Fruit fly (Drosophila melanogaster): ENCODE measurements around the gene sloth1.

Gene sloth1

dm6 chrX:6988632-6989338 lies 22.4 kb upstream of the sloth1 start:
- TF ChIP-seq CG8301 (tag; optimal IDR thresholded peaks at IDR 0.05) (no peak), CG17806 (tag; optimal IDR thresholded peaks at IDR 0.05) (no peak), D1 (tag; optimal IDR thresholded peaks at IDR 0.05) (no peak), fd96Ca (GFP tag; IDR thresholded peaks at IDR 0.05) (no peak), CG12605 (GFP tag; IDR thresholded peaks at IDR 0.05) (no peak), CG10348 (GFP tag; IDR thresholded peaks at IDR 0.05) (no peak), CG14655 (GFP tag; optimal IDR thresholded peaks at IDR 0.05) (no peak), CG32121 (GFP tag; IDR thresholded peaks at IDR 0.05) (no peak)

dm6 chrX:6990105-6990504 lies 21.1 kb upstream of the sloth1 start:
- TF ChIP-seq CG8301 (tag; optimal IDR thresholded peaks at IDR 0.05), result peak; percentile 22
- no peak for TF ChIP-seq Pif1B (GFP tag; optimal IDR thresholded peaks at IDR 0.05)
- peak; percentile 38 for TF ChIP-seq CG14655 (GFP tag; optimal IDR thresholded peaks at IDR 0.05)
- TF ChIP-seq Pif1A (GFP tag; optimal IDR thresholded peaks at IDR 0.05), result no peak
- TF ChIP-seq fd96Ca (GFP tag; IDR thresholded peaks at IDR 0.05), result no peak
- peak; percentile 20 for TF ChIP-seq Snoo (tag; optimal IDR thresholded peaks at IDR 0.05)
- no peak for TF ChIP-seq rn (GFP tag; IDR thresholded peaks at IDR 0.05)

dm6 chrX:6991286-6991685 lies 19.9 kb upstream of the sloth1 start, which contains the start of gene ogre:
TSS of gene ogre (minus strand) at chrX:6991318.
- no peak for TF ChIP-seq CG15710 (tag; optimal IDR thresholded peaks at IDR 0.05)
- peak; percentile 29 for TF ChIP-seq Snoo (tag; optimal IDR thresholded peaks at IDR 0.05)
- no peak for TF ChIP-seq CG13204 (GFP tag; optimal IDR thresholded peaks at IDR 0.05)
- peak; percentile 46 for TF ChIP-seq EcR (GFP tag; optimal IDR thresholded peaks at IDR 0.05)
- no peak for TF ChIP-seq CG14655 (GFP tag; optimal IDR thresholded peaks at IDR 0.05)
- TF ChIP-seq CG4496 (GFP tag; IDR thresholded peaks at IDR 0.05), result peak; percentile 39; the same call in 1 of the 3 replicates

- TF ChIP-seq Pif1B (GFP tag; optimal IDR thresholded peaks at IDR 0.05), result no peak
- TF ChIP-seq fd96Ca (GFP tag; IDR thresholded peaks at IDR 0.05), result no peak
- no peak for TF ChIP-seq CG10348 (GFP tag; IDR thresholded peaks at IDR 0.05)
- TF ChIP-seq CG8159 (tag; optimal IDR thresholded peaks at IDR 0.05), result no peak
- no peak for TF ChIP-seq gl (tag; optimal IDR thresholded peaks at IDR 0.05)
- TF ChIP-seq EcR (GFP tag; optimal IDR thresholded peaks at IDR 0.05), result no peak
- no peak for TF ChIP-seq CG14655 (GFP tag; optimal IDR thresholded peaks at IDR 0.05)
- no peak for TF ChIP-seq CG17806 (tag; optimal IDR thresholded peaks at IDR 0.05)
- TF ChIP-seq Pif1A (GFP tag; optimal IDR thresholded peaks at IDR 0.05), result no peak
- no peak for TF ChIP-seq CG9948 (tag; optimal IDR thresholded peaks at IDR 0.05)
- TF ChIP-seq CG32121 (GFP tag; IDR thresholded peaks at IDR 0.05), result no peak
- no peak for TF ChIP-seq CG4496 (GFP tag; IDR thresholded peaks at IDR 0.05)
- no peak for TF ChIP-seq D1 (tag; optimal IDR thresholded peaks at IDR 0.05)
- TF ChIP-seq CG34367 (tag; optimal IDR thresholded peaks at IDR 0.05), result no peak
- no peak for TF ChIP-seq Snoo (tag; optimal IDR thresholded peaks at IDR 0.05)
- no peak for TF ChIP-seq CG15710 (tag; optimal IDR thresholded peaks at IDR 0.05)
- no peak for TF ChIP-seq CG12605 (GFP tag; IDR thresholded peaks at IDR 0.05)
- no peak for TF ChIP-seq CG8301 (tag; optimal IDR thresholded peaks at IDR 0.05)
- TF ChIP-seq CG13204 (GFP tag; optimal IDR thresholded peaks at IDR 0.05), result no peak
Observed at dm6 chrX:6993350-6993749, 17.8 kb upstream of the sloth1 start, which contains the start of gene Inx7. TSS of gene Inx7 (minus strand) at chrX:6993612.

dm6 chrX:6993753-6994152 lies 17.4 kb upstream of the sloth1 start:
- peak; percentile 21 for TF ChIP-seq CG14655 (GFP tag; optimal IDR thresholded peaks at IDR 0.05)
- TF ChIP-seq CG4496 (GFP tag; IDR thresholded peaks at IDR 0.05), result peak; percentile 59; the same call in 2 of the 3 replicates
- no peak for TF ChIP-seq EcR (GFP tag; optimal IDR thresholded peaks at IDR 0.05)
- TF ChIP-seq CG13204 (GFP tag; optimal IDR thresholded peaks at IDR 0.05), result no peak
- peak; percentile 30 for TF ChIP-seq Pif1A (GFP tag; optimal IDR thresholded peaks at IDR 0.05)
- no peak for TF ChIP-seq CG10348 (GFP tag; IDR thresholded peaks at IDR 0.05)
- TF ChIP-seq CG9948 (tag; optimal IDR thresholded peaks at IDR 0.05), result peak; percentile 1
- TF ChIP-seq CG8159 (tag; optimal IDR thresholded peaks at IDR 0.05), result peak; percentile 34
- peak; percentile 55 for TF ChIP-seq Snoo (tag; optimal IDR thresholded peaks at IDR 0.05)
- TF ChIP-seq fd96Ca (GFP tag; IDR thresholded peaks at IDR 0.05), result peak; percentile 36; the same call in 1 of the 3 replicates
- TF ChIP-seq CG15710 (tag; optimal IDR thresholded peaks at IDR 0.05), result no peak
- TF ChIP-seq rn (GFP tag; IDR thresholded peaks at IDR 0.05), result no peak
- TF ChIP-seq Ets98B (GFP tag; IDR thresholded peaks at IDR 0.05), result 0 out of 2 replicates have a peak, but pooled peaks have one; percentile 8
- TF ChIP-seq CG17806 (tag; optimal IDR thresholded peaks at IDR 0.05), result no peak

dm6 chrX:6994473-6995179 lies 16.5 kb upstream of the sloth1 start:
- TF ChIP-seq CG14655 (GFP tag; optimal IDR thresholded peaks at IDR 0.05) (peak; percentile 6), Ets98B (GFP tag; IDR thresholded peaks at IDR 0.05) (0 out of 2 replicates have a peak, but pooled peaks have one; percentile 13), Pif1B (GFP tag; optimal IDR thresholded peaks at IDR 0.05) (no peak), CG13204 (GFP tag; optimal IDR thresholded peaks at IDR 0.05) (peak; percentile 53), Pif1A (GFP tag; optimal IDR thresholded peaks at IDR 0.05) (peak; percentile 2), EcR (GFP tag; optimal IDR thresholded peaks at IDR 0.05) (peak; percentile 14), CG8301 (tag; optimal IDR thresholded peaks at IDR 0.05) (no peak), D1 (tag; optimal IDR thresholded peaks at IDR 0.05) (no peak), CG17806 (tag; optimal IDR thresholded peaks at IDR 0.05) (no peak), CG8159 (tag; optimal IDR thresholded peaks at IDR 0.05) (no peak), Snoo (tag; optimal IDR thresholded peaks at IDR 0.05) (no peak), CG34367 (tag; optimal IDR thresholded peaks at IDR 0.05) (peak; percentile 30), CG4496 (GFP tag; IDR thresholded peaks at IDR 0.05) (peak; percentile 40; the same call in 1 of the 3 replicates), CG10348 (GFP tag; IDR thresholded peaks at IDR 0.05) (no peak), gl (tag; optimal IDR thresholded peaks at IDR 0.05) (peak; percentile 33), rn (GFP tag; IDR thresholded peaks at IDR 0.05) (no peak), fd96Ca (GFP tag; IDR thresholded peaks at IDR 0.05) (no peak)
